Fruit fly (Drosophila melanogaster): ENCODE measurements around the gene Prx4.

Gene Prx4

DNA sequence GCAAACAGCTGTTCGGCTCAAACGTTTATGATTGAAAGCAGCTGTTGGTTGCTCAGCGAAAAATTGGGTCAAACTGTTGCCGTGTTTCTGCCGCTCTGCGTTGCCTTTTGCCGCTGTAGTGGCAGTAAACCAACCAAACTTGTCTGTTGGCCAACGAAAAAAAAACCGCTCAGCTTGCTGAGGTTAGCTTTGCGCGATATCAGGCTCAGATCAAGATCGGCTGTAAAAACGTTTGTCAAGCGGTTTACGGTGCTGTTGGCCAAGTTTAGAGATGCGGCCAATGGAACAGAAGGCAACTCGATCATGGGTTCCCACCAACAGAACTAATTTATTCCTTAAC lies 37.0 kb downstream of the Prx4 start:
- TF ChIP-seq psq (GFP tag; optimal IDR thresholded peaks at IDR 0.05) = no peak
- no peak for TF ChIP-seq ey (GFP tag; optimal IDR thresholded peaks at IDR 0.05)
- no peak for TF ChIP-seq GATAd (GFP tag; optimal IDR thresholded peaks at IDR 0.05)
- no peak for TF ChIP-seq Dfd (GFP tag; optimal IDR thresholded peaks at IDR 0.05)
- TF ChIP-seq Vsx2 (GFP tag; optimal IDR thresholded peaks at IDR 0.05; ENCODE audit: partially characterized antibody) = no peak
- TF ChIP-seq pan (optimal IDR thresholded peaks at IDR 0.05) = no peak
- TF ChIP-seq Myc (optimal IDR thresholded peaks at IDR 0.05) = no peak
- no peak for TF ChIP-seq fru (GFP tag; optimal IDR thresholded peaks at IDR 0.05)
- TF ChIP-seq Hr83 (GFP tag; optimal IDR thresholded peaks at IDR 0.05; ENCODE audit: poor library complexity, severe bottlenecking) = no peak

DNA sequence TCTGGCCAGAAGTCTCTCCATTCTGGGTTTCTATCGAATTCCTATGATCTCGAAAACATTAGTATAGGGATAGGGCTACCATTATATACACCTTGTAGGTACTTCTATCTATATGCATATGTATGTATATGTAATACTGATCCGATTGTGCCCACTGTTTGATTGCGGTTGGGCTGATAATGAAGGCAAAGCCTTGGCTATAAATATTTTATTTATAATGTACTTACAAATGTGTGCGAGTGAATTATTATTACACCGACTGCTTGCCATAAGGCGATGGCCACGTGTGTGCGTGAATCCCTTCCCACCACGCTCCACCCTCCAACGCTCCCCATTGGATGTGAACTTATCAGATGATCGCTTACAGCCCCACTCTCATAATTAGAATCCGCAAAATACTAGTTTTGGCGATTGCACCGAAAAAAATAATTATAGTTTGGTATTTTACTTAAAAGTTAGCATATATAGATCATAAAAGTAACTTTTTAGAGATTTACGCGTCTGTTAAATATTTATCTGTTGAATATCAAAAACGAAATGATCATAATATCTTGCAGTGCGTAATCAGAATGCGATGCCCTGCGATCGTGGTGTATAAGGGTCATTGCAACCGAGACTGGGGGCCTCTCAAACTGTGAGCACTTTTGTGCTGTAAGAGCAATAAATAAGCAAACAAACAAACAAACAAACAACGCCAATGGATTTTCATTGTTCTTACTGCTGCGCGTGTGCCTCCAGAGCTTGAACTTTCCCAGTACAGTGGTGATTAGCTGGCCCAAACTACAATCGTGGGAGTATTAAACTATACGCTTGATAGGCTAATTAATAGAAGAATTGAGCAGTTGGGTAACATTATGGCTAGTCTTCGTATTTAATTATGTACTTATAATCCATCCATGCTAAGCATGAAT lies 38.2 kb downstream of the Prx4 start:
- TF ChIP-seq h (GFP tag; optimal IDR thresholded peaks at IDR 0.05) (peak; percentile 2), dmrt93B (GFP tag; optimal IDR thresholded peaks at IDR 0.05) (peak; percentile 27), HLH106 (tag; optimal IDR thresholded peaks at IDR 0.05) (peak; percentile 16), rgr (GFP tag; optimal IDR thresholded peaks at IDR 0.05) (no peak), CG9705 (GFP tag; optimal IDR thresholded peaks at IDR 0.05) (no peak), Hr83 (GFP tag; optimal IDR thresholded peaks at IDR 0.05; ENCODE audit: poor library complexity, severe bottlenecking) (peak; percentile 32)

DNA sequence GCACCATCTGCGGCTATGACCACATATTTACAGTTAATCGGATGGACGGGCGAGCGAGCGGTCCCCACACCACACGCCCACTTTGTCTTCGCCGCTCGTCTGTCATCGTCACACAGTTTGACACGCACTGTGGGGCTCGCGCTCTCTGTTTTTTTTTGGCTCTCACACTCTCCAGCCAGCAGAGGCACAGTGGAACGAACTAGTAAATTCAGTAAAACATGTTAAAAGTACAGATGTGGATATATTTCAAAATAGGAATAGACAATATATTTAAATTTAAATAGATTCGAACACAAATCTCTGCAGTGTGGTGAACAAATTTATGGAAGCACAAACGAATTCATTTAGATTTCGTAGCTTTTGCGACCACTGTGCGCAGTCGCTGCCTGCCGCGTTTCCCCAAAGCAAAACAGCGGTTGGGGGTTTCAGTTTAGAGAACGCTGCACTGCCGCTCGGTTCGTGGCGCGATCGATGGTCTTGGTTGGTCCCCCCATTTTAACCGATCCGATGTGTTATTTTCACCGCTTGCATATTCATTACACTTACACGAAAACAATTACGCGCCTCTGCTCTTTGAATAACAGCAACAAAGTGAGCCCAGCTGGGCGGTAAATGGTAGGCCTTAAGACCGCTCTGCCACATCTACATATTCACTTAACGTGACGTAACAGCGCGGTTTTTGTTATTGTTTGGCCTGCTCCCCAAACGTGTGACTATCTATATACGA lies 39.1 kb downstream of the Prx4 start:
- TF ChIP-seq Dif (GFP tag; optimal IDR thresholded peaks at IDR 0.05; ENCODE audit: partially characterized antibody) = peak; percentile 84
- TF ChIP-seq Hr78 (GFP tag; optimal IDR thresholded peaks at IDR 0.05) = no peak
- TF ChIP-seq CrebA (GFP tag; optimal IDR thresholded peaks at IDR 0.05; ENCODE audit: borderline replicate concordance) = peak; percentile 97
- TF ChIP-seq usp (GFP tag; optimal IDR thresholded peaks at IDR 0.05) = no peak
- no peak for TF ChIP-seq Vsx2 (GFP tag; optimal IDR thresholded peaks at IDR 0.05; ENCODE audit: partially characterized antibody)
- peak; percentile 94 for TF ChIP-seq CG9705 (GFP tag; optimal IDR thresholded peaks at IDR 0.05)
- no peak for TF ChIP-seq N (GFP tag; optimal IDR thresholded peaks at IDR 0.05)
- peak; percentile 98 for TF ChIP-seq Hnf4 (GFP tag; optimal IDR thresholded peaks at IDR 0.05)
- peak; percentile 98 for TF ChIP-seq brk (GFP tag; optimal IDR thresholded peaks at IDR 0.05)
- TF ChIP-seq psq (GFP tag; optimal IDR thresholded peaks at IDR 0.05) = peak; percentile 98
- peak; percentile 99 for TF ChIP-seq rgr (GFP tag; optimal IDR thresholded peaks at IDR 0.05)
- TF ChIP-seq GATAd (GFP tag; optimal IDR thresholded peaks at IDR 0.05) = peak; percentile 91
- peak; percentile 91 for TF ChIP-seq dmrt93B (GFP tag; optimal IDR thresholded peaks at IDR 0.05)
- TF ChIP-seq foxo (GFP tag; optimal IDR thresholded peaks at IDR 0.05) = peak; percentile 96 to 99
- peak; percentile 98 for TF ChIP-seq Sp1 (GFP tag; optimal IDR thresholded peaks at IDR 0.05)
- no peak for TF ChIP-seq lola (GFP tag; optimal IDR thresholded peaks at IDR 0.05)
- TF ChIP-seq Mio (GFP tag; optimal IDR thresholded peaks at IDR 0.05) = peak; percentile 87
- TF ChIP-seq h (GFP tag; optimal IDR thresholded peaks at IDR 0.05) = peak; percentile 99
- TF ChIP-seq Myc (optimal IDR thresholded peaks at IDR 0.05) = peak; percentile 55
- TF ChIP-seq ey (GFP tag; optimal IDR thresholded peaks at IDR 0.05) = peak; percentile 99
- TF ChIP-seq br (GFP tag; optimal IDR thresholded peaks at IDR 0.05) = peak; percentile 99
- peak; percentile 97 for TF ChIP-seq CG32264 (GFP tag; optimal IDR thresholded peaks at IDR 0.05)
- peak; percentile 98 for TF ChIP-seq Rel (GFP tag; optimal IDR thresholded peaks at IDR 0.05)
- TF ChIP-seq Rel (tag; optimal IDR thresholded peaks at IDR 0.05) = peak; percentile 95
- no peak for TF ChIP-seq jim (GFP tag; optimal IDR thresholded peaks at IDR 0.05)
- TF ChIP-seq woc (GFP tag; optimal IDR thresholded peaks at IDR 0.05) = peak; percentile 98
- peak; percentile 99 for TF ChIP-seq sv (GFP tag; optimal IDR thresholded peaks at IDR 0.05)
- peak; percentile 81 for TF ChIP-seq Hr83 (GFP tag; optimal IDR thresholded peaks at IDR 0.05; ENCODE audit: poor library complexity, severe bottlenecking)
- TF ChIP-seq fru (GFP tag; optimal IDR thresholded peaks at IDR 0.05) = peak; percentile 99
- TF ChIP-seq dsf (GFP tag; optimal IDR thresholded peaks at IDR 0.05; ENCODE audit: borderline replicate concordance) = peak; percentile 96
- TF ChIP-seq Jra (GFP tag; optimal IDR thresholded peaks at IDR 0.05) = peak; percentile 97
- TF ChIP-seq tai (GFP tag; optimal IDR thresholded peaks at IDR 0.05) = peak; percentile 95
- TF ChIP-seq pan (optimal IDR thresholded peaks at IDR 0.05) = no peak
- peak; percentile 99 for TF ChIP-seq OdsH (GFP tag; optimal IDR thresholded peaks at IDR 0.05)
- TF ChIP-seq dl (GFP tag; optimal IDR thresholded peaks at IDR 0.05; ENCODE audit: insufficient read depth in 1 of 2, partially characterized antibody in 2 of 2) = peak; percentile 59 to 76
- TF ChIP-seq Dfd (GFP tag; optimal IDR thresholded peaks at IDR 0.05) = no peak
- TF ChIP-seq sage (GFP tag; optimal IDR thresholded peaks at IDR 0.05) = peak; percentile 99
- TF ChIP-seq HLH106 (tag; optimal IDR thresholded peaks at IDR 0.05) = peak; percentile 97
- TF ChIP-seq Abd-B (GFP tag; optimal IDR thresholded peaks at IDR 0.05) = no peak
